Fruit fly (Drosophila melanogaster): ENCODE data around the gene Akt.

Gene Akt

DNA sequence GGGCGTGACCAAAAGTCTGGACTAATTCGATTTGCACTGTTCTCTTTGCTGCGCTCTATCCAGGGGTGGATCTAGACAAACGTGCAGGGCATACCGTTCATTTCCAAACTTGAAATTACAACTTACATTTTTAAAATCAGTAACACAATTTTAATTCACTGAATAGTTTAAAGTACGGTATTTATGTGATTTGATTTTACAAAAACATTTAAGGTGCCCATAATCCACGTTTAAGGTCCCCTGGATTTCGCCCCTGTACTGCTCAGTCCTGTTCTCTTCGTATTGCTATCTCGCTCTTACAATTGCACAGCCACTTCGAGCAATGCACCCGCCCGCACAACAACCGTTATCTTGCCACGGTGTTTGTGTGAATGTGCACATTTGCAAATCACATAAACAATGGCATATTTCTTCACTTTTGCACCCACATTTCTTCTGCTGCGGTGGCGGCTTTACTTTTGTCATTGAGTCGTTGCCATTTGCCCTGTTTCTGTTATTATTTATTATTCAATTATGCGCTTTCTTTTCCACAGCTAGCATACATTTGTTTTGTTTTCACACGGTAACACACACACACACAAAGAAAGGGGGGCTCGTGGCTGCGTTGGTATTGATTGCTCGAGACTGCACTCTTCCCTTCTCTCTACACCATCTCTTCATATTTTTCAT is 1.2 kb upstream of the Akt start (continued):
- peak; percentile 50 for TF ChIP-seq onecut (GFP tag; IDR thresholded peaks at IDR 0.05)
- TF ChIP-seq slbo (GFP tag; IDR thresholded peaks at IDR 0.05): peak; percentile 64
- peak; percentile 55 for TF ChIP-seq CG33213 (GFP tag; optimal IDR thresholded peaks at IDR 0.05)
- TF ChIP-seq Dad (GFP tag; optimal IDR thresholded peaks at IDR 0.05): peak; percentile 53
- TF ChIP-seq CG6175 (GFP tag; IDR thresholded peaks at IDR 0.05): peak; percentile 37; the same call in 1 of the 3 replicates
- TF ChIP-seq ham (GFP tag; IDR thresholded peaks at IDR 0.05): no peak
- peak; percentile 74 for TF ChIP-seq CG13424 (tag; optimal IDR thresholded peaks at IDR 0.05)
- no peak for TF ChIP-seq CG3065 (GFP tag; optimal IDR thresholded peaks at IDR 0.05)
- peak; percentile 40; the same call in 1 of the 2 replicates for TF ChIP-seq CG31224 (GFP tag; IDR thresholded peaks at IDR 0.05)
- peak; percentile 73 for TF ChIP-seq Side (GFP tag; optimal IDR thresholded peaks at IDR 0.05)
- peak; percentile 21 for TF ChIP-seq CG15011 (GFP tag; optimal IDR thresholded peaks at IDR 0.05)
- peak; percentile 84 for TF ChIP-seq croc (GFP tag; conservative IDR thresholded peaks at IDR 0.05)
- 0 out of 2 replicates have a peak, but pooled peaks have one; percentile 18 for TF ChIP-seq Bgb (GFP tag; IDR thresholded peaks at IDR 0.05; ENCODE audit: partially characterized antibody)
- no peak for TF ChIP-seq mld (GFP tag; IDR thresholded peaks at IDR 0.05; ENCODE audit: partially characterized antibody)
- TF ChIP-seq CG9437 (GFP tag; optimal IDR thresholded peaks at IDR 0.05): no peak
- TF ChIP-seq Xbp1 (GFP tag; optimal IDR thresholded peaks at IDR 0.05): peak; percentile 81
- TF ChIP-seq ci (GFP tag; IDR thresholded peaks at IDR 0.05): peak; percentile 89
- TF ChIP-seq lov (optimal IDR thresholded peaks at IDR 0.05): no peak
- TF ChIP-seq lov (GFP tag; IDR thresholded peaks at IDR 0.05): peak; percentile 72; the same call in 2 of the 3 replicates
- TF ChIP-seq crp (GFP tag; optimal IDR thresholded peaks at IDR 0.05): no peak
- 0 out of 2 replicates have a peak, but pooled peaks have one; percentile 24 for TF ChIP-seq CG9932 (GFP tag; IDR thresholded peaks at IDR 0.05)
- TF ChIP-seq CG34376 (GFP tag; optimal IDR thresholded peaks at IDR 0.05): no peak
- TF ChIP-seq twi (tag; optimal IDR thresholded peaks at IDR 0.05): peak; percentile 69
- peak; percentile 8 for TF ChIP-seq CG7987 (GFP tag; optimal IDR thresholded peaks at IDR 0.05)
- TF ChIP-seq CG17361 (GFP tag; IDR thresholded peaks at IDR 0.05): peak; percentile 82
- peak; percentile 45; the same call in 2 of the 3 replicates for TF ChIP-seq knrl (GFP tag; IDR thresholded peaks at IDR 0.05; ENCODE audit: partially characterized antibody)
- TF ChIP-seq sc (optimal IDR thresholded peaks at IDR 0.05): no peak
- TF ChIP-seq sc (GFP tag; optimal IDR thresholded peaks at IDR 0.05): peak; percentile 58
- TF ChIP-seq ERR (GFP tag; optimal IDR thresholded peaks at IDR 0.05): peak; percentile 32
- TF ChIP-seq CG14441 (GFP tag; IDR thresholded peaks at IDR 0.05): peak; percentile 61
- peak; percentile 37 for TF ChIP-seq CG8089 (GFP tag; optimal IDR thresholded peaks at IDR 0.05)
- no peak for TF ChIP-seq Dip2 (GFP tag; IDR thresholded peaks at IDR 0.05)
- TF ChIP-seq CG6654 (GFP tag; optimal IDR thresholded peaks at IDR 0.05): peak; percentile 35
- TF ChIP-seq CG10979 (tag; optimal IDR thresholded peaks at IDR 0.05): peak; percentile 91
- peak; percentile 96 for TF ChIP-seq nom (GFP tag; optimal IDR thresholded peaks at IDR 0.05)
- TF ChIP-seq bigmax (GFP tag; optimal IDR thresholded peaks at IDR 0.05): no peak
- peak; percentile 60 for TF ChIP-seq CG12155 (GFP tag; optimal IDR thresholded peaks at IDR 0.05)
- TF ChIP-seq CG17802 (tag; optimal IDR thresholded peaks at IDR 0.05): peak; percentile 40
- peak; percentile 30 for TF ChIP-seq Fer2 (tag; optimal IDR thresholded peaks at IDR 0.05)
- TF ChIP-seq CG12219 (GFP tag; optimal IDR thresholded peaks at IDR 0.05): peak; percentile 72
- TF ChIP-seq nau (GFP tag; optimal IDR thresholded peaks at IDR 0.05): no peak
- TF ChIP-seq Nf-YB (GFP tag; optimal IDR thresholded peaks at IDR 0.05): peak; percentile 47
- TF ChIP-seq pros (GFP tag; optimal IDR thresholded peaks at IDR 0.05): no peak
- peak; percentile 0 for TF ChIP-seq CTCF (GFP tag; optimal IDR thresholded peaks at IDR 0.05)
- TF ChIP-seq dimm (GFP tag; IDR thresholded peaks at IDR 0.05): peak; percentile 56
- TF ChIP-seq CG14014 (GFP tag; IDR thresholded peaks at IDR 0.05): peak; percentile 55; the same call in 1 of the 2 replicates
- peak; percentile 81 for TF ChIP-seq CG33557 (GFP tag; optimal IDR thresholded peaks at IDR 0.05)
- TF ChIP-seq Hsf (GFP tag; optimal IDR thresholded peaks at IDR 0.05): peak; percentile 75
- TF ChIP-seq CG8765 (GFP tag; IDR thresholded peaks at IDR 0.05): peak; percentile 84
- peak; percentile 66 for TF ChIP-seq CG10209 (GFP tag; optimal IDR thresholded peaks at IDR 0.05)
